Worm (Caenorhabditis elegans) whole organism, young adult: ENCODE data around the gene btbd-10.

Experiments used
- ccch-3 ChIP-seq: fragments of 200-800 bp; sonication (Bioruptor generic); optimal IDR thresholded peaks from 2 replicates; lab custom pipeline; 2018; ENCODE audit warnings: mild to moderate bottlenecking, missing genetic modification characterization, missing compliant biosample characterization
- ztf-25 ChIP-seq: fragments of 200-800 bp; sonication (Bioruptor generic); IDR thresholded peaks from 2 replicates; pipeline ENCODE4 v1.3.6; 2022; ENCODE audit warnings: missing genetic modification reagents, missing genetic modification characterization, missing compliant biosample characterization

DNA sequence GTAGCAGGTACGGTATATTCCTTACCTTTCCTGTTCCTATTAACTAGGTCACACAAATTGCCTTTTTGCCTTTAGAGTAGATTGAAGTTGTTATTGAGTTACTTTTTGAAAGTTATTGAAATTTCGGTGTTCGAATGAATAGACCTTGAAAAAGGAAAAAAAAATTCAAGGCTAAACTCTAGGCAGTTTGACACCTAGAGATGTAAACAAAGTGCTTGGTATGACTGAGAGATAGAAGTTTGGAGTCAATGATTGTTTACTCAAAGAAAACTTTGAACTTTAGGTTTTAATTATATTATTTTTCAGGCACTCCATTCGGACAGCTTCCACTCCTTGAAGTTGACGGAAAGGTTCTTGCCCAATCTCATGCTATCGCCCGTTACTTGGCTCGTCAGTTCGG lies 22.3 kb upstream of the btbd-10 start:
- TF ChIP-seq ztf-25 (GFP tag; lab: Robert Waterston, UW) (no peak), ccch-3 (GFP tag; lab: Kevin White, UChicago) (no peak)
